Fruit fly (Drosophila melanogaster) whole organism, embryonic: ENCODE results near the gene CG10866.

Experiments
- CG11093 ChIP-seq: fragments of 200-800 bp; sonication (Bioruptor generic); IDR thresholded peaks from 3 replicates; pipeline ENCODE4 v1.3.6; 2022; ENCODE audit warnings: missing biosample characterization, missing genetic modification characterization
- CG14441 ChIP-seq: fragments of 200-800 bp; sonication (Bioruptor generic); IDR thresholded peaks from 2 replicates; pipeline ENCODE4 v1.3.6; 2022; ENCODE audit warnings: missing biosample characterization, missing genetic modification characterization
- Max ChIP-seq: fragments of 200-800 bp; sonication (Bioruptor generic); optimal IDR thresholded peaks from 2 replicates; lab custom pipeline; 2016; ENCODE audit warnings: missing biosample characterization, mild to moderate bottlenecking, missing genetic modification characterization

- no peak for TF ChIP-seq CG14441 (GFP tag; lab: Robert Waterston, UW)
- TF ChIP-seq CG11093 (GFP tag; lab: Robert Waterston, UW): 0 out of 3 replicates have a peak, but pooled peaks have one; percentile 24
- peak; percentile 29 for TF ChIP-seq Max (GFP tag; lab: Kevin White, UChicago)
Measured at dm6 chr3L:3902491-3903198, 35.1 kb downstream of the CG10866 start, which contains the start of gene Ubi-p63E.
